Worm (Caenorhabditis elegans) whole organism, late embryonic: ENCODE results near the gene tasp-1.

Experiments
- C08G9.2 ChIP-seq: sonication (generic microtip); optimal IDR thresholded peaks from 2 replicates; lab custom pipeline; 2016; ENCODE audit warnings: mild to moderate bottlenecking, missing genetic modification characterization, moderate library complexity, missing compliant biosample characterization
- C38D4.7 ChIP-seq: fragments of 200-800 bp; sonication (Bioruptor generic); optimal IDR thresholded peaks from 2 replicates; lab custom pipeline; 2018; ENCODE audit warnings: mild to moderate bottlenecking, missing genetic modification characterization, moderate library complexity, missing compliant biosample characterization
- F13H6.1 ChIP-seq: sonication (generic microtip); optimal IDR thresholded peaks from 2 replicates; lab custom pipeline; 2016; ENCODE audit warnings: missing genetic modification characterization, missing compliant biosample characterization
- K02D7.2 ChIP-seq: sonication (generic microtip); optimal IDR thresholded peaks from 2 replicates; lab custom pipeline; 2017; ENCODE audit warnings: mild to moderate bottlenecking, missing genetic modification characterization, missing compliant biosample characterization
- Y22D7AL.16 ChIP-seq: sonication (generic microtip); optimal IDR thresholded peaks from 2 replicates; lab custom pipeline; 2016; ENCODE audit warnings: missing genetic modification characterization, missing compliant biosample characterization
- ahr-1 ChIP-seq: sonication (generic microtip); optimal IDR thresholded peaks from 2 replicates; lab custom pipeline; 2016; ENCODE audit warnings: missing genetic modification characterization, missing compliant biosample characterization
- ama-1 ChIP-seq: fragments of 150-350 bp; optimal IDR thresholded peaks from 2 replicates; lab custom pipeline; 2014
- ceh-19 ChIP-seq: fragments of 200-800 bp; sonication (Bioruptor generic); optimal IDR thresholded peaks from 2 replicates; lab custom pipeline; 2018; ENCODE audit warnings: mild to moderate bottlenecking, missing genetic modification characterization, missing compliant biosample characterization
- ceh-22 ChIP-seq: sonication (generic microtip); optimal IDR thresholded peaks from 2 replicates; lab custom pipeline; 2017; ENCODE audit warnings: missing biosample characterization, missing genetic modification characterization
- ceh-24 ChIP-seq: sonication (generic microtip); optimal IDR thresholded peaks from 2 replicates; lab custom pipeline; 2016; ENCODE audit warnings: mild to moderate bottlenecking, missing genetic modification characterization, missing compliant biosample characterization
- ceh-31 ChIP-seq: sonication (generic microtip); optimal IDR thresholded peaks from 2 replicates; lab custom pipeline; 2016; ENCODE audit warnings: missing genetic modification characterization, missing compliant biosample characterization
- ceh-34 ChIP-seq: sonication (generic microtip); optimal IDR thresholded peaks from 2 replicates; lab custom pipeline; 2016; ENCODE audit warnings: mild to moderate bottlenecking, missing genetic modification characterization, missing compliant biosample characterization
- ceh-48 ChIP-seq: sonication (generic microtip); optimal IDR thresholded peaks from 2 replicates; lab custom pipeline; 2016; ENCODE audit warnings: missing genetic modification characterization, inconsistent platforms, missing compliant biosample characterization
- ceh-6 ChIP-seq: fragments of 200-800 bp; sonication (Bioruptor generic); optimal IDR thresholded peaks from 2 replicates; lab custom pipeline; 2018; ENCODE audit warnings: mild to moderate bottlenecking, missing genetic modification characterization, missing compliant biosample characterization
- ceh-9 ChIP-seq: sonication (generic microtip); optimal IDR thresholded peaks from 2 replicates; lab custom pipeline; 2016; ENCODE audit warnings: mild to moderate bottlenecking, missing genetic modification characterization, inconsistent platforms, missing compliant biosample characterization
- che-1 ChIP-seq: sonication (generic microtip); optimal IDR thresholded peaks from 2 replicates; lab custom pipeline; 2016; ENCODE audit warnings: mild to moderate bottlenecking, missing genetic modification characterization, missing compliant biosample characterization
- dve-1 ChIP-seq: sonication (generic microtip); optimal IDR thresholded peaks from 2 replicates; lab custom pipeline; 2017; ENCODE audit warnings: antibody characterized with exemption, mild to moderate bottlenecking, missing genetic modification characterization, missing compliant biosample characterization
- elt-2 ChIP-seq: sonication (generic microtip); optimal IDR thresholded peaks from 2 replicates; lab custom pipeline; 2016; ENCODE audit warnings: missing genetic modification reagents, missing genetic modification characterization, missing compliant biosample characterization
- elt-4 ChIP-seq: sonication (generic microtip); optimal IDR thresholded peaks from 2 replicates; lab custom pipeline; 2016; ENCODE audit warnings: missing genetic modification characterization, missing compliant biosample characterization
- eyg-1 ChIP-seq: sonication (generic microtip); optimal IDR thresholded peaks from 2 replicates; lab custom pipeline; 2016; ENCODE audit warnings: missing genotype, missing genetic modification characterization, missing compliant biosample characterization
- fkh-10 ChIP-seq: fragments of 150-350 bp; optimal IDR thresholded peaks from 2 replicates; lab custom pipeline; 2014; ENCODE audit warnings: missing biosample characterization, missing genetic modification reagents, missing genetic modification characterization
- fkh-6 ChIP-seq: sonication (generic microtip); optimal IDR thresholded peaks from 2 replicates; lab custom pipeline; 2016; ENCODE audit warnings: missing genetic modification characterization, missing compliant biosample characterization
- hlh-30 ChIP-seq: sonication (generic microtip); optimal IDR thresholded peaks from 2 replicates; lab custom pipeline; 2017; ENCODE audit warnings: antibody characterized with exemption, missing genetic modification characterization, missing compliant biosample characterization; ENCODE audit not compliant: insufficient read depth
- hlh-6 ChIP-seq: sonication (generic microtip); optimal IDR thresholded peaks from 2 replicates; lab custom pipeline; 2016; ENCODE audit warnings: missing genotype, missing genetic modification characterization, missing compliant biosample characterization
- hlh-8 ChIP-seq: sonication (generic microtip); optimal IDR thresholded peaks from 2 replicates; lab custom pipeline; 2016; ENCODE audit warnings: missing genotype, missing genetic modification characterization, missing compliant biosample characterization
- lim-6 ChIP-seq: sonication (generic microtip); optimal IDR thresholded peaks from 2 replicates; lab custom pipeline; 2016; ENCODE audit warnings: missing genetic modification characterization, missing compliant biosample characterization
- mec-3 ChIP-seq: sonication (generic microtip); optimal IDR thresholded peaks from 2 replicates; lab custom pipeline; 2016; ENCODE audit warnings: borderline replicate concordance, missing genetic modification characterization, missing compliant biosample characterization
- nfya-1 ChIP-seq: sonication (generic microtip); optimal IDR thresholded peaks from 2 replicates; lab custom pipeline; 2017; ENCODE audit warnings: missing genetic modification characterization, mild to moderate bottlenecking, missing compliant biosample characterization, antibody characterized with exemption, moderate library complexity
- nhr-11 ChIP-seq: fragments of 150-350 bp; optimal IDR thresholded peaks from 2 replicates; lab custom pipeline; 2014; ENCODE audit warnings: missing biosample characterization, missing genetic modification characterization
- nhr-232 ChIP-seq: sonication (generic microtip); optimal IDR thresholded peaks from 2 replicates; lab custom pipeline; 2016; ENCODE audit warnings: missing genetic modification characterization, missing compliant biosample characterization
- npax-4 ChIP-seq: sonication (generic microtip); optimal IDR thresholded peaks from 2 replicates; lab custom pipeline; 2016; ENCODE audit warnings: missing genetic modification characterization, missing compliant biosample characterization
- pag-3 ChIP-seq: sonication (generic microtip); optimal IDR thresholded peaks from 2 replicates; lab custom pipeline; 2016; ENCODE audit warnings: missing compliant biosample characterization, missing genetic modification characterization, borderline replicate concordance
- pat-9 ChIP-seq: fragments of 200-800 bp; sonication (Bioruptor generic); optimal IDR thresholded peaks from 2 replicates; lab custom pipeline; 2018; ENCODE audit warnings: mild to moderate bottlenecking, missing genetic modification characterization, moderate library complexity, missing compliant biosample characterization
- pax-1 ChIP-seq: fragments of 150-350 bp; optimal IDR thresholded peaks from 2 replicates; lab custom pipeline; 2014; ENCODE audit warnings: missing biosample characterization, missing genetic modification characterization
- pha-2 ChIP-seq: sonication (generic microtip); optimal IDR thresholded peaks from 2 replicates; lab custom pipeline; 2017; ENCODE audit warnings: mild to moderate bottlenecking, missing genetic modification characterization, missing compliant biosample characterization
- pha-4 ChIP-seq: fragments of 150-350 bp; optimal IDR thresholded peaks from 2 replicates; lab custom pipeline; 2018; ENCODE audit warnings: missing biosample characterization, missing genetic modification reagents, missing genetic modification characterization
- pqm-1 ChIP-seq: sonication (generic microtip); optimal IDR thresholded peaks from 2 replicates; lab custom pipeline; 2016; ENCODE audit warnings: missing genetic modification characterization, missing compliant biosample characterization
- pros-1 ChIP-seq: fragments of 150-350 bp; optimal IDR thresholded peaks from 2 replicates; lab custom pipeline; 2014; ENCODE audit warnings: missing biosample characterization, missing genetic modification reagents, missing genetic modification characterization
- rnt-1 ChIP-seq: sonication (generic microtip); optimal IDR thresholded peaks from 2 replicates; lab custom pipeline; 2016; ENCODE audit warnings: missing genetic modification characterization, missing compliant biosample characterization
- sdc-2 ChIP-seq: sonication (generic microtip); optimal IDR thresholded peaks from 2 replicates; lab custom pipeline; 2016; ENCODE audit warnings: missing genotype, missing genetic modification characterization, missing compliant biosample characterization
- sox-2 ChIP-seq: fragments of 200-800 bp; sonication (Bioruptor generic); IDR thresholded peaks from 2 replicates; pipeline ENCODE4 v1.3.6; 2022; ENCODE audit warnings: missing genetic modification reagents, missing genetic modification characterization, missing compliant biosample characterization
- syd-9 ChIP-seq: sonication (generic microtip); optimal IDR thresholded peaks from 2 replicates; lab custom pipeline; 2016; ENCODE audit warnings: mild to moderate bottlenecking, missing genetic modification characterization, moderate library complexity, missing compliant biosample characterization
- tbx-2 ChIP-seq: sonication (generic microtip); optimal IDR thresholded peaks from 2 replicates; lab custom pipeline; 2016; ENCODE audit warnings: missing genetic modification characterization, missing compliant biosample characterization
- tbx-7 ChIP-seq: sonication (generic microtip); optimal IDR thresholded peaks from 2 replicates; lab custom pipeline; 2016; ENCODE audit warnings: missing genotype, missing genetic modification characterization, missing compliant biosample characterization
- ttx-3 ChIP-seq: sonication (generic microtip); optimal IDR thresholded peaks from 2 replicates; lab custom pipeline; 2016; ENCODE audit warnings: missing genetic modification reagents, missing genetic modification characterization, missing compliant biosample characterization
- unc-3 ChIP-seq, 2 experiments: fragments of 200-800 bp in 1 of 2; sonication (Bioruptor generic) in 1 of 2; sonication (generic microtip) in 1 of 2; conservative IDR thresholded peaks in 1 of 2; optimal IDR thresholded peaks in 1 of 2; 2 replicates each; pipeline versions ENCODE4 v1.3.6 to Lab custom; 2016 to 2022; ENCODE audit warnings: missing compliant biosample characterization in 2 of 2, missing genetic modification characterization in 2 of 2, missing genetic modification reagents in 1 of 2
- unc-42 ChIP-seq: sonication (generic microtip); optimal IDR thresholded peaks from 2 replicates; lab custom pipeline; 2016; ENCODE audit warnings: missing genotype, missing genetic modification characterization, missing compliant biosample characterization
- unc-55 ChIP-seq: sonication (generic microtip); optimal IDR thresholded peaks from 2 replicates; lab custom pipeline; 2017; ENCODE audit warnings: missing biosample characterization, missing genetic modification reagents, missing genetic modification characterization
- unc-86 ChIP-seq: sonication (generic microtip); optimal IDR thresholded peaks from 2 replicates; lab custom pipeline; 2016; ENCODE audit warnings: missing genetic modification characterization, missing compliant biosample characterization
- zip-5 ChIP-seq: sonication (generic microtip); optimal IDR thresholded peaks from 2 replicates; lab custom pipeline; 2016; ENCODE audit warnings: missing genetic modification characterization, missing compliant biosample characterization

Gene tasp-1

ce11 chrIII:10759050-10760023 is at the start of gene tasp-1:
tasp-1 (plus strand) TSS chrIII:10759307.
- peak; percentile 98 for TF ChIP-seq lim-6
- peak; percentile 98 for TF ChIP-seq mec-3 (tag; lab: Kevin White, UChicago)
- peak; percentile 99 for TF ChIP-seq unc-86
- TF ChIP-seq F13H6.1 (tag; lab: Kevin White, UChicago): peak; percentile 98
- peak; percentile 98 for TF ChIP-seq hlh-8 (tag; lab: Kevin White, UChicago)
- TF ChIP-seq ceh-6 (GFP tag; lab: Kevin White, UChicago): peak; percentile 90
- peak; percentile 62 for TF ChIP-seq nhr-232 (tag; lab: Kevin White, UChicago)
- no peak for TF ChIP-seq ama-1 (lab: Kevin White, UChicago)
- peak; percentile 80 for TF ChIP-seq C38D4.7
- TF ChIP-seq pax-1 (tag; lab: Kevin White, UChicago): peak; percentile 88
- TF ChIP-seq sox-2: peak; percentile 93
- peak; percentile 96 for TF ChIP-seq unc-3 (GFP tag; conservative IDR thresholded peaks at IDR 0.05; lab: Robert Waterston, UW)
- TF ChIP-seq unc-3 (tag; optimal IDR thresholded peaks at IDR 0.05; lab: Kevin White, UChicago): peak; percentile 97
- TF ChIP-seq ceh-48 (tag; lab: Kevin White, UChicago): peak; percentile 100
- peak; percentile 62 for TF ChIP-seq npax-4 (tag; lab: Kevin White, UChicago)
- peak; percentile 98 for TF ChIP-seq dve-1
- TF ChIP-seq pha-4: no peak
- TF ChIP-seq rnt-1 (tag; lab: Kevin White, UChicago): peak; percentile 100
- TF ChIP-seq hlh-6: peak; percentile 92
- peak; percentile 100 for TF ChIP-seq tbx-2 (tag; lab: Kevin White, UChicago)
- TF ChIP-seq nfya-1 (tag; lab: Kevin White, UChicago): peak; percentile 99
- TF ChIP-seq eyg-1 (tag; lab: Kevin White, UChicago): peak; percentile 94
- TF ChIP-seq nhr-11 (tag; lab: Kevin White, UChicago): peak; percentile 89
- peak; percentile 98 for TF ChIP-seq C08G9.2 (tag; lab: Kevin White, UChicago)
- TF ChIP-seq ceh-9 (tag; lab: Kevin White, UChicago): no peak
- TF ChIP-seq fkh-6 (tag; lab: Kevin White, UChicago): peak; percentile 87
- peak; percentile 90 for TF ChIP-seq zip-5 (tag; lab: Kevin White, UChicago)
- TF ChIP-seq syd-9: peak; percentile 97
- TF ChIP-seq pha-2 (tag; lab: Kevin White, UChicago): peak; percentile 90
- peak; percentile 94 for TF ChIP-seq fkh-10 (GFP tag; lab: Kevin White, UChicago)
- TF ChIP-seq hlh-30 (tag; lab: Kevin White, UChicago): peak; percentile 100
- peak; percentile 100 for TF ChIP-seq ceh-34
- peak; percentile 97 for TF ChIP-seq ahr-1 (tag; lab: Kevin White, UChicago)
- peak; percentile 26 for TF ChIP-seq elt-4 (tag; lab: Kevin White, UChicago)
- TF ChIP-seq unc-42 (tag; lab: Kevin White, UChicago): peak; percentile 100
- peak; percentile 99 for TF ChIP-seq elt-2
- TF ChIP-seq pag-3 (tag; lab: Kevin White, UChicago): peak; percentile 95
- peak; percentile 98 for TF ChIP-seq pat-9 (tag; lab: Kevin White, UChicago)
- peak; percentile 91 for TF ChIP-seq tbx-7 (tag; lab: Kevin White, UChicago)
- peak; percentile 96 for TF ChIP-seq ceh-19 (GFP tag; lab: Kevin White, UChicago)
- TF ChIP-seq che-1 (tag; lab: Kevin White, UChicago): peak; percentile 83
- TF ChIP-seq unc-55 (GFP tag; lab: Kevin White, UChicago): peak; percentile 93
- peak; percentile 92 for TF ChIP-seq K02D7.2
- peak; percentile 97 for TF ChIP-seq ceh-22 (tag; lab: Kevin White, UChicago)
- TF ChIP-seq ceh-24 (tag; lab: Kevin White, UChicago): peak; percentile 84
- peak; percentile 90 for TF ChIP-seq sdc-2 (tag; lab: Kevin White, UChicago)
- TF ChIP-seq Y22D7AL.16 (tag; lab: Kevin White, UChicago): peak; percentile 92
- peak; percentile 99 for TF ChIP-seq pqm-1 (tag; lab: Kevin White, UChicago)
- peak; percentile 100 for TF ChIP-seq pros-1
- peak; percentile 100 for TF ChIP-seq ceh-31 (tag; lab: Kevin White, UChicago)
- TF ChIP-seq ttx-3: peak; percentile 89
